Worm (Caenorhabditis elegans) whole organism, early embryonic: ENCODE measurements around the gene F58F12.12.

Experiments used
- F13C5.2 ChIP-seq: sonication (generic microtip); optimal IDR thresholded peaks from 2 replicates; lab custom pipeline; 2017; ENCODE audit warnings: mild to moderate bottlenecking, missing genetic modification characterization, inconsistent platforms, missing compliant biosample characterization
- ama-1 ChIP-seq: fragments of 150-350 bp; optimal IDR thresholded peaks from 2 replicates; lab custom pipeline; 2014
- ceh-13 ChIP-seq: fragments of 200-800 bp; sonication (Bioruptor generic); optimal IDR thresholded peaks from 2 replicates; lab custom pipeline; 2018; ENCODE audit warnings: mild to moderate bottlenecking, missing genetic modification characterization, missing compliant biosample characterization
- flt-1 ChIP-seq: fragments of 200-800 bp; sonication (Bioruptor generic); IDR thresholded peaks from 2 replicates; pipeline ENCODE4 v1.3.6; 2022; ENCODE audit warnings: missing genetic modification characterization, missing compliant biosample characterization
- hmbx-1 ChIP-seq: sonication (generic microtip); optimal IDR thresholded peaks from 2 replicates; lab custom pipeline; 2016; ENCODE audit warnings: mild to moderate bottlenecking, missing genetic modification characterization, missing compliant biosample characterization
- hnd-1 ChIP-seq: sonication (generic microtip); optimal IDR thresholded peaks from 2 replicates; lab custom pipeline; 2016; ENCODE audit warnings: missing genetic modification characterization, missing compliant biosample characterization
- pes-1 ChIP-seq: fragments of 200-800 bp; sonication (Bioruptor generic); IDR thresholded peaks from 2 replicates; pipeline ENCODE4 v1.3.6; 2022; ENCODE audit warnings: missing genetic modification reagents, missing genetic modification characterization, missing compliant biosample characterization
- sea-1 ChIP-seq: fragments of 200-800 bp; sonication (Bioruptor generic); conservative IDR thresholded peaks from 2 replicates; pipeline ENCODE4 v1.3.6; 2022; ENCODE audit warnings: missing genetic modification characterization, missing compliant biosample characterization
- tbx-11 ChIP-seq: fragments of 200-800 bp; sonication (Bioruptor generic); IDR thresholded peaks from 2 replicates; pipeline ENCODE4 v1.3.6; 2022; ENCODE audit warnings: missing genetic modification characterization, missing compliant biosample characterization

ce11 chrII:6425993-6426392 lies 45.0 kb downstream of the F58F12.12 start, which contains the start of gene col-75:
- TF ChIP-seq ama-1 (lab: Kevin White, UChicago): no peak
- TF ChIP-seq hmbx-1 (tag; lab: Kevin White, UChicago): no peak
- no peak for TF ChIP-seq hnd-1 (tag; lab: Kevin White, UChicago)
- no peak for TF ChIP-seq sea-1 (GFP tag; lab: Robert Waterston, UW)
- no peak for TF ChIP-seq F13C5.2 (tag; lab: Kevin White, UChicago)
- TF ChIP-seq flt-1 (GFP tag; lab: Robert Waterston, UW): no peak
- TF ChIP-seq ceh-13: no peak
- TF ChIP-seq tbx-11: no peak
- TF ChIP-seq pes-1 (GFP tag; lab: Robert Waterston, UW): no peak
